Worm (Caenorhabditis elegans) whole organism, young adult: ENCODE results near the gene grd-8.

Experiments used
- B0035.1 ChIP-seq: sonication (generic microtip); optimal IDR thresholded peaks from 2 replicates; lab custom pipeline; 2016; ENCODE audit warnings: missing genetic modification characterization, mild to moderate bottlenecking, missing compliant biosample characterization, missing genotype, missing genetic modification reagents
- B0261.1 ChIP-seq: sonication (generic microtip); optimal IDR thresholded peaks from 2 replicates; lab custom pipeline; 2016; ENCODE audit warnings: mild to moderate bottlenecking, missing genetic modification characterization, moderate library complexity, missing compliant biosample characterization
- C17E4.6 ChIP-seq: fragments of 200-800 bp; sonication (Bioruptor generic); IDR thresholded peaks from 2 replicates; pipeline ENCODE4 v1.3.6; 2022; ENCODE audit warnings: missing genetic modification reagents, missing genetic modification characterization, missing compliant biosample characterization
- D2030.7 ChIP-seq: fragments of 200-800 bp; sonication (Bioruptor generic); IDR thresholded peaks from 2 replicates; pipeline ENCODE4 v1.3.6; 2022; ENCODE audit warnings: missing genetic modification reagents, missing genetic modification characterization, missing compliant biosample characterization
- F23B12.7 ChIP-seq: sonication (generic microtip); optimal IDR thresholded peaks from 2 replicates; lab custom pipeline; 2017; ENCODE audit warnings: missing genetic modification characterization, mild to moderate bottlenecking, missing compliant biosample characterization, antibody characterized with exemption, moderate library complexity; ENCODE audit not compliant: insufficient read depth
- F33H1.4 ChIP-seq: fragments of 200-800 bp; sonication (Bioruptor generic); IDR thresholded peaks from 2 replicates; pipeline ENCODE4 v1.3.6; 2022; ENCODE audit warnings: missing genetic modification reagents, missing genetic modification characterization, missing compliant biosample characterization
- F49E8.2 ChIP-seq: sonication (generic microtip); optimal IDR thresholded peaks from 3 replicates; lab custom pipeline; 2017; ENCODE audit warnings: missing genetic modification characterization, mild to moderate bottlenecking, missing compliant biosample characterization, antibody characterized with exemption, moderate library complexity; ENCODE audit not compliant: insufficient read depth
- K11D2.4 ChIP-seq: fragments of 200-800 bp; sonication (Bioruptor generic); IDR thresholded peaks from 2 replicates; pipeline ENCODE4 v1.3.6; 2022; ENCODE audit warnings: missing genetic modification reagents, missing genetic modification characterization, missing compliant biosample characterization
- K12H6.12 ChIP-seq: fragments of 200-800 bp; sonication (Bioruptor generic); optimal IDR thresholded peaks from 2 replicates; lab custom pipeline; 2018; ENCODE audit warnings: mild to moderate bottlenecking, missing genetic modification characterization, missing compliant biosample characterization
- T07F8.4 ChIP-seq: sonication (generic microtip); optimal IDR thresholded peaks from 2 replicates; lab custom pipeline; 2016; ENCODE audit warnings: mild to moderate bottlenecking, missing genetic modification characterization, moderate library complexity, missing compliant biosample characterization
- Y53F4B.3 ChIP-seq: fragments of 200-800 bp; sonication (Bioruptor generic); IDR thresholded peaks from 2 replicates; pipeline ENCODE4 v1.3.6; 2022; ENCODE audit warnings: missing genetic modification reagents, missing genetic modification characterization, missing compliant biosample characterization
- Y56A3A.18 ChIP-seq: fragments of 200-800 bp; sonication (Bioruptor generic); IDR thresholded peaks from 2 replicates; pipeline ENCODE4 v1.3.6; 2022; ENCODE audit warnings: missing genetic modification reagents, missing genetic modification characterization, missing compliant biosample characterization
- atf-7 ChIP-seq: sonication (generic microtip); optimal IDR thresholded peaks from 2 replicates; lab custom pipeline; 2017; ENCODE audit warnings: mild to moderate bottlenecking, missing genetic modification characterization, missing compliant biosample characterization
- athp-1 ChIP-seq: sonication (generic microtip); optimal IDR thresholded peaks from 2 replicates; lab custom pipeline; 2017; ENCODE audit warnings: mild to moderate bottlenecking, missing genetic modification characterization, missing compliant biosample characterization
- ccch-3 ChIP-seq: fragments of 200-800 bp; sonication (Bioruptor generic); optimal IDR thresholded peaks from 2 replicates; lab custom pipeline; 2018; ENCODE audit warnings: mild to moderate bottlenecking, missing genetic modification characterization, missing compliant biosample characterization
- ceh-100 ChIP-seq: fragments of 200-800 bp; sonication (Bioruptor generic); IDR thresholded peaks from 2 replicates; pipeline ENCODE4 v1.3.6; 2022; ENCODE audit warnings: missing genetic modification reagents, missing genetic modification characterization, missing compliant biosample characterization
- ceh-79 ChIP-seq: sonication (generic microtip); optimal IDR thresholded peaks from 2 replicates; lab custom pipeline; 2017; ENCODE audit warnings: mild to moderate bottlenecking, missing genetic modification characterization, missing compliant biosample characterization
- chd-7 ChIP-seq: sonication (generic microtip); optimal IDR thresholded peaks from 2 replicates; lab custom pipeline; 2016; ENCODE audit warnings: mild to moderate bottlenecking, missing genetic modification characterization, moderate library complexity, missing compliant biosample characterization
- ets-4 ChIP-seq: fragments of 200-800 bp; sonication (Bioruptor generic); optimal IDR thresholded peaks from 2 replicates; lab custom pipeline; 2018; ENCODE audit warnings: mild to moderate bottlenecking, missing genetic modification characterization, missing compliant biosample characterization
- hlh-26 ChIP-seq: fragments of 200-800 bp; sonication (Bioruptor generic); conservative IDR thresholded peaks from 2 replicates; pipeline ENCODE4 v1.3.6; 2022; ENCODE audit warnings: missing genetic modification reagents, missing genetic modification characterization, missing compliant biosample characterization
- hmg-1.2 ChIP-seq: fragments of 200-800 bp; sonication (Bioruptor generic); IDR thresholded peaks from 2 replicates; pipeline ENCODE4 v1.3.6; 2022; ENCODE audit warnings: missing genetic modification reagents, missing genetic modification characterization, missing compliant biosample characterization
- hrde-1 ChIP-seq: sonication (generic microtip); optimal IDR thresholded peaks from 2 replicates; lab custom pipeline; 2016; ENCODE audit warnings: missing genetic modification characterization, mild to moderate bottlenecking, missing compliant biosample characterization, moderate library complexity, missing genotype, missing genetic modification reagents, borderline replicate concordance
- lag-1 ChIP-seq: fragments of 200-800 bp; sonication (Bioruptor generic); IDR thresholded peaks from 2 replicates; pipeline ENCODE4 v1.3.6; 2022; ENCODE audit warnings: missing genetic modification reagents, missing genetic modification characterization, missing compliant biosample characterization
- let-526 ChIP-seq: fragments of 200-800 bp; sonication (Bioruptor generic); IDR thresholded peaks from 2 replicates; pipeline ENCODE4 v1.3.6; 2022; ENCODE audit warnings: missing genetic modification reagents, missing genetic modification characterization, missing compliant biosample characterization
- lsy-27 ChIP-seq: sonication (generic microtip); optimal IDR thresholded peaks from 2 replicates; lab custom pipeline; 2017; ENCODE audit warnings: missing genetic modification characterization, mild to moderate bottlenecking, missing compliant biosample characterization, antibody characterized with exemption, missing genotype, borderline replicate concordance; ENCODE audit not compliant: insufficient read depth
- madf-10 ChIP-seq: sonication (generic microtip); optimal IDR thresholded peaks from 2 replicates; lab custom pipeline; 2016; ENCODE audit warnings: mild to moderate bottlenecking, missing genetic modification characterization, missing compliant biosample characterization
- madf-3 ChIP-seq: fragments of 200-800 bp; sonication (Bioruptor generic); IDR thresholded peaks from 2 replicates; pipeline ENCODE4 v1.3.6; 2022; ENCODE audit warnings: missing genetic modification reagents, missing genetic modification characterization, missing compliant biosample characterization
- madf-6 ChIP-seq: fragments of 200-800 bp; sonication (Bioruptor generic); IDR thresholded peaks from 2 replicates; pipeline ENCODE4 v1.3.6; 2022; ENCODE audit warnings: missing genetic modification reagents, missing genetic modification characterization, missing compliant biosample characterization
- mcd-1 ChIP-seq: fragments of 200-800 bp; sonication (Bioruptor generic); IDR thresholded peaks from 2 replicates; pipeline ENCODE4 v1.3.6; 2022; ENCODE audit warnings: missing genetic modification reagents, missing genetic modification characterization, missing compliant biosample characterization
- nfyb-1 ChIP-seq: fragments of 200-800 bp; sonication (Bioruptor generic); IDR thresholded peaks from 2 replicates; pipeline ENCODE4 v1.3.6; 2022; ENCODE audit warnings: missing genetic modification reagents, missing genetic modification characterization, missing compliant biosample characterization
- nhr-80 ChIP-seq: sonication (generic microtip); optimal IDR thresholded peaks from 2 replicates; lab custom pipeline; 2016; ENCODE audit warnings: missing genetic modification characterization, missing compliant biosample characterization
- pha-4 ChIP-seq: fragments of 150-350 bp; sonication (generic microtip); optimal IDR thresholded peaks from 2 replicates; lab custom pipeline; 2014; ENCODE audit warnings: missing biosample characterization, missing genetic modification reagents, missing genetic modification characterization
- repo-1 ChIP-seq: sonication (generic microtip); optimal IDR thresholded peaks from 2 replicates; lab custom pipeline; 2017; ENCODE audit warnings: mild to moderate bottlenecking, missing genetic modification characterization, missing compliant biosample characterization
- snpc-1.1 ChIP-seq: sonication (generic microtip); optimal IDR thresholded peaks from 2 replicates; lab custom pipeline; 2017; ENCODE audit warnings: missing genetic modification characterization, mild to moderate bottlenecking, missing compliant biosample characterization, antibody characterized with exemption, moderate library complexity, missing genotype, missing genetic modification reagents; ENCODE audit not compliant: insufficient read depth
- snpc-3.4 ChIP-seq: sonication (generic microtip); optimal IDR thresholded peaks from 2 replicates; lab custom pipeline; 2017; ENCODE audit warnings: missing genetic modification characterization, mild to moderate bottlenecking, missing compliant biosample characterization, antibody characterized with exemption, moderate library complexity, missing genotype, missing genetic modification reagents
- tbp1 ChIP-seq: fragments of 200-800 bp; sonication (Bioruptor generic); optimal IDR thresholded peaks from 2 replicates; lab custom pipeline; 2018; ENCODE audit warnings: mild to moderate bottlenecking, missing genetic modification characterization, missing compliant biosample characterization
- tlf-1 ChIP-seq: fragments of 200-800 bp; sonication (Bioruptor generic); optimal IDR thresholded peaks from 2 replicates; lab custom pipeline; 2018; ENCODE audit warnings: mild to moderate bottlenecking, missing genetic modification characterization, missing compliant biosample characterization
- unc-130 ChIP-seq: sonication (generic microtip); optimal IDR thresholded peaks from 2 replicates; lab custom pipeline; 2016; ENCODE audit warnings: missing genetic modification reagents, missing genetic modification characterization, missing compliant biosample characterization
- zfh-2 ChIP-seq: fragments of 200-800 bp; sonication (Bioruptor generic); conservative IDR thresholded peaks from 2 replicates; pipeline ENCODE4 v1.3.6; 2022; ENCODE audit warnings: missing genetic modification reagents, missing genetic modification characterization, missing compliant biosample characterization
- ztf-22 ChIP-seq: fragments of 200-800 bp; sonication (Bioruptor generic); optimal IDR thresholded peaks from 2 replicates; lab custom pipeline; 2018; ENCODE audit warnings: mild to moderate bottlenecking, missing genetic modification characterization, moderate library complexity, missing compliant biosample characterization
- ztf-25 ChIP-seq: fragments of 200-800 bp; sonication (Bioruptor generic); IDR thresholded peaks from 2 replicates; pipeline ENCODE4 v1.3.6; 2022; ENCODE audit warnings: missing genetic modification reagents, missing genetic modification characterization, missing compliant biosample characterization
- ztf-3 ChIP-seq: fragments of 200-800 bp; sonication (Bioruptor generic); optimal IDR thresholded peaks from 2 replicates; lab custom pipeline; 2018; ENCODE audit warnings: mild to moderate bottlenecking, missing genetic modification characterization, missing compliant biosample characterization
- ztf-6 ChIP-seq: fragments of 200-800 bp; sonication (Bioruptor generic); IDR thresholded peaks from 2 replicates; pipeline ENCODE4 v1.3.6; 2022; ENCODE audit warnings: missing genetic modification reagents, missing genetic modification characterization, missing compliant biosample characterization

The grd-8 gene

DNA sequence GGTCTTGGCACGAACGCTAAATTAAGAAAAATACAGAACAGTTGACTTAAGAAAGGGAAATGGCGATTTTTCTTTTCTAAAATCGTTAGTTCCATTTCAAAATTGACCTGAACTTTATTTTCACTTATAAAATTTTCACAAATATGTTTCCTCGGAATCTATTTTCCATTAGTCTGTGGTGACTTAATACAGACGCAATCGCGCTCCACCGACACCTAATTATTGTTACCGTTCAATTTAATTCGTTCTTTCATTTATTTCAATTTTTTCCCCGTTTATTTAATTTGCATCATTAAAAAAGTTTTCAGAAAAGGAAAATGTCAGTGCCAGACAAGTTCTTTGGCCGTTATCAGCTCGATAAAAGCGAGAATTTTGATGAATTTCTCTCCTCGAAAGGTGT is 22.1 kb upstream of the grd-8 start, which contains the start of gene lbp-4 (continued):
- TF ChIP-seq ceh-79 (tag; lab: Kevin White, UChicago) (no peak), lag-1 (no peak), ceh-100 (GFP tag; lab: Robert Waterston, UW) (peak; percentile 92), B0035.1 (no peak), T07F8.4 (tag; lab: Kevin White, UChicago) (no peak), ztf-25 (GFP tag; lab: Robert Waterston, UW) (no peak), snpc-1.1 (tag; lab: Kevin White, UChicago) (no peak), pha-4 (no peak), nhr-80 (tag; lab: Kevin White, UChicago) (peak; percentile 74), madf-3 (GFP tag; lab: Robert Waterston, UW) (no peak), K12H6.12 (tag; lab: Kevin White, UChicago) (no peak), F23B12.7 (tag; lab: Kevin White, UChicago) (peak; percentile 74), ccch-3 (GFP tag; lab: Kevin White, UChicago) (no peak), nfyb-1 (GFP tag; lab: Robert Waterston, UW) (no peak), athp-1 (no peak), Y56A3A.18 (GFP tag; lab: Robert Waterston, UW) (no peak), F33H1.4 (GFP tag; lab: Robert Waterston, UW) (no peak), B0261.1 (tag; lab: Kevin White, UChicago) (no peak), K11D2.4 (no peak)

DNA sequence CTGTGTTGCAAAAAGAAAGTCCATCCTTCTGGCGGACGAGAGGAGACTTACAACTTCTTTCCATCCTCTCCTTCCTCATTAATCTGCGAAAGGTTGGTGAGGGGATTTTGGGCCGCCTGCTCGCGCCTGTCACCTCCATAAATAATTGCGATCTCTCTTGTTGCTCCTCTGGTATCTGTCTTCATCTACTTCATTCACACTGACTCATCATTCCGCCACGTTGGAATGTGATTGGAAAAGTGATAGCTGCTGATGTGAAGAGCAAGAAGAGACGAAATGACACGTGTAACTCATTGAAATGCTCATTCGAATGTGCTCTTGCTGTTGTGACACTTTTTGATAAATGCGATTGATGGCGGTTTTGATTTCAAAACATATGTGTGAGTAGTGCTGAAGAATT is 19.7 kb upstream of the grd-8 start:
- TF ChIP-seq chd-7 (tag; lab: Kevin White, UChicago) (no peak), unc-130 (GFP tag; lab: Kevin White, UChicago) (no peak), hmg-1.2 (GFP tag; lab: Robert Waterston, UW) (no peak), hlh-26 (GFP tag; lab: Robert Waterston, UW) (no peak), ets-4 (GFP tag; lab: Kevin White, UChicago) (no peak), zfh-2 (GFP tag; lab: Robert Waterston, UW) (no peak), madf-10 (tag; lab: Kevin White, UChicago) (no peak), repo-1 (no peak), ztf-25 (GFP tag; lab: Robert Waterston, UW) (no peak)

DNA sequence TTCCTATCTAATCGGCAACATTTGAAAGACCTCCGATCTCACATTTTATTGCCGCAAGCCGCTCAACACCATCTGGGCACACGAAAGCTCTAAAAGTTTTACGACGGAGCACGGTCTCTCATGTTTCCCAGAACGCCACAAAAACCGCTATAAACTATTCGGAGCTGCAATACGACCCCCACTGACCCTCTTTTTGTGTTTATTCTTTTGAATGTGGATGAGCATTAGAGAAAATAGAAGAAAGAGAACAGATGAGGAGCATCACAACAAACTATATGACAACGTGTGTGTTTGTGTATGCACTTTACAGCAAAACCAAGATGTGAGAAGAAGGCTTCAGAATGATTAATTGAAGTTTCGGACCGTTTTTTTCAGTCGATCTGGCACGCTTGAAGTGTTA is 18.2 kb upstream of the grd-8 start:
- TF ChIP-seq nfyb-1 (GFP tag; lab: Robert Waterston, UW) (no peak), tlf-1 (no peak), C17E4.6 (no peak), Y53F4B.3 (GFP tag; lab: Robert Waterston, UW) (no peak)

DNA sequence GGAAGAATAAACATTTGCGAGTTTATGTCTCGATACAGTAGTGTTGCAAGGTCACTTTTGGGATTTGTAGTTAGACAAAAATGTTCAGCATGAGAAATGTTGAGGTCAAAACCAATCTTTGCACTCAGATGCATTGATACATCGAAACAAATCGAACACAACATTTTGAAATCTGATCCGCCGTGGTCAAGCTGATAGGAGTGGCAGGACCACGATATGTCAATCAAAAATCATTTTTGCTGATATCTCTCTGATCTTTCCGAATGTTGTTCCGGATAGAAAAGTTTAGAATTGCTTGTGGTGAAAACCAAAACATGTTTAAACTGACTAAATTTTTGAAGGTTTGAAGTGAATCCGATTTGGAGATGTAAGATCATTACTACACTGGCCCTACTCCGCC is 16.5 kb upstream of the grd-8 start:
- TF ChIP-seq ztf-22 (GFP tag; lab: Kevin White, UChicago) (no peak), snpc-1.1 (tag; lab: Kevin White, UChicago) (no peak), D2030.7 (GFP tag; lab: Robert Waterston, UW) (no peak), mcd-1 (GFP tag; lab: Robert Waterston, UW) (no peak), ztf-6 (no peak), ztf-3 (GFP tag; lab: Kevin White, UChicago) (no peak), hrde-1 (no peak), madf-6 (GFP tag; lab: Robert Waterston, UW) (no peak), atf-7 (no peak), let-526 (GFP tag; lab: Robert Waterston, UW) (no peak), tbp1 (GFP tag; lab: Kevin White, UChicago) (no peak), F49E8.2 (tag; lab: Kevin White, UChicago) (no peak), snpc-3.4 (no peak), lsy-27 (no peak)
